Fruit fly (Drosophila melanogaster) whole organism, prepupa: Measurements from ENCODE around the gene CG2794.

Experiments used
- Blimp-1 ChIP-seq: fragments of 200-800 bp; sonication (Bioruptor generic); optimal IDR thresholded peaks from 3 replicates; lab custom pipeline; 2017; ENCODE audit warnings: missing biosample characterization, missing genetic modification characterization, mild to moderate bottlenecking, moderate library complexity, missing genetic modification reagents
- CG10631 ChIP-seq: fragments of 200-800 bp; sonication (Bioruptor generic); optimal IDR thresholded peaks from 2 replicates; lab custom pipeline; 2016; ENCODE audit warnings: missing biosample characterization, missing genetic modification characterization
- CG10669 ChIP-seq: fragments of 200-800 bp; sonication (Bioruptor generic); optimal IDR thresholded peaks from 3 replicates; lab custom pipeline; 2018; ENCODE audit warnings: missing biosample characterization, mild to moderate bottlenecking, missing genetic modification characterization, moderate library complexity
- CG11902 ChIP-seq: fragments of 200-800 bp; sonication (Bioruptor generic); optimal IDR thresholded peaks from 3 replicates; lab custom pipeline; 2016; ENCODE audit warnings: missing biosample characterization, missing genetic modification characterization
- CG15336 ChIP-seq: fragments of 200-800 bp; sonication (Bioruptor generic); IDR thresholded peaks from 2 replicates; pipeline ENCODE4 v1.3.6; 2022; ENCODE audit warnings: missing biosample characterization, missing genetic modification characterization
- CG1621 ChIP-seq: fragments of 200-800 bp; sonication (Bioruptor generic); optimal IDR thresholded peaks from 3 replicates; lab custom pipeline; 2018; ENCODE audit warnings: missing biosample characterization, mild to moderate bottlenecking, missing genetic modification characterization
- CG16779 ChIP-seq: fragments of 200-800 bp; sonication (Bioruptor generic); optimal IDR thresholded peaks from 3 replicates; lab custom pipeline; 2017; ENCODE audit warnings: missing biosample characterization, mild to moderate bottlenecking, missing genetic modification characterization
- CG3032 ChIP-seq: fragments of 200-800 bp; optimal IDR thresholded peaks from 2 replicates; lab custom pipeline; 2019; ENCODE audit warnings: missing biosample characterization, mild to moderate bottlenecking, missing genetic modification characterization, moderate library complexity
- CG31627 ChIP-seq: fragments of 200-800 bp; sonication (Bioruptor generic); optimal IDR thresholded peaks from 3 replicates; lab custom pipeline; 2016; ENCODE audit warnings: missing biosample characterization, missing genetic modification characterization
- CG3919 ChIP-seq: fragments of 200-800 bp; sonication (Bioruptor generic); optimal IDR thresholded peaks from 3 replicates; lab custom pipeline; 2016; ENCODE audit warnings: missing biosample characterization, missing genetic modification characterization
- CG6163 ChIP-seq: fragments of 200-800 bp; sonication (Bioruptor generic); IDR thresholded peaks from 3 replicates; pipeline ENCODE4 v1.3.6; 2022; ENCODE audit warnings: missing biosample characterization, missing genetic modification characterization
- CG6276 ChIP-seq: fragments of 200-800 bp; sonication (Bioruptor generic); optimal IDR thresholded peaks from 2 replicates; lab custom pipeline; 2017; ENCODE audit warnings: missing biosample characterization, mild to moderate bottlenecking, missing genetic modification characterization
- CG6808 ChIP-seq: fragments of 200-800 bp; sonication (Bioruptor generic); optimal IDR thresholded peaks from 3 replicates; lab custom pipeline; 2017; ENCODE audit warnings: missing biosample characterization, missing genetic modification characterization, mild to moderate bottlenecking, moderate library complexity, missing genetic modification reagents
- CG6854 ChIP-seq: fragments of 200-800 bp; sonication (Bioruptor generic); optimal IDR thresholded peaks from 2 replicates; lab custom pipeline; 2017; ENCODE audit warnings: missing biosample characterization, mild to moderate bottlenecking, missing genetic modification characterization
- CG7368 ChIP-seq: fragments of 200-800 bp; sonication (Bioruptor generic); optimal IDR thresholded peaks from 3 replicates; lab custom pipeline; 2016; ENCODE audit warnings: missing biosample characterization, missing genetic modification characterization
- CG8119 ChIP-seq: fragments of 200-800 bp; sonication (Bioruptor generic); IDR thresholded peaks from 3 replicates; pipeline ENCODE4 v1.3.6; 2022; ENCODE audit warnings: missing biosample characterization, missing genetic modification characterization
- CG8319 ChIP-seq: fragments of 200-800 bp; sonication (Bioruptor generic); optimal IDR thresholded peaks from 3 replicates; lab custom pipeline; 2016; ENCODE audit warnings: missing biosample characterization, missing genetic modification characterization
- Eip75B ChIP-seq: fragments of 200-800 bp; sonication (Bioruptor generic); optimal IDR thresholded peaks from 3 replicates; lab custom pipeline; 2016; ENCODE audit warnings: missing biosample characterization, missing genetic modification characterization
- Eip78C ChIP-seq: fragments of 200-800 bp; sonication (Bioruptor generic); peaks from one replicate; lab custom pipeline; 2016; ENCODE audit warnings: missing biosample characterization, missing genetic modification characterization
- Ets21C ChIP-seq: fragments of 200-800 bp; sonication (Bioruptor generic); optimal IDR thresholded peaks from 3 replicates; lab custom pipeline; 2016; ENCODE audit warnings: missing biosample characterization, missing genetic modification characterization
- Hr38 ChIP-seq: sonication (Bioruptor generic); optimal IDR thresholded peaks from 2 replicates; lab custom pipeline; 2016; ENCODE audit warnings: missing biosample characterization, missing genetic modification characterization
- Hr39 ChIP-seq: fragments of 200-800 bp; sonication (Bioruptor generic); optimal IDR thresholded peaks from 2 replicates; lab custom pipeline; 2016; ENCODE audit warnings: missing biosample characterization, missing genetic modification characterization
- Hr4 ChIP-seq: fragments of 200-800 bp; sonication (Bioruptor generic); optimal IDR thresholded peaks from 3 replicates; lab custom pipeline; 2016; ENCODE audit warnings: missing biosample characterization, missing genetic modification characterization
- Lpt ChIP-seq: fragments of 200-800 bp; sonication (Bioruptor generic); optimal IDR thresholded peaks from 3 replicates; lab custom pipeline; 2016; ENCODE audit warnings: missing biosample characterization, missing genetic modification characterization
- Met ChIP-seq: fragments of 200-800 bp; sonication (Bioruptor generic); optimal IDR thresholded peaks from 3 replicates; lab custom pipeline; 2016; ENCODE audit warnings: missing biosample characterization, missing genetic modification characterization
- OdsH ChIP-seq: fragments of 200-800 bp; sonication (Bioruptor generic); optimal IDR thresholded peaks from 3 replicates; lab custom pipeline; 2016; ENCODE audit warnings: missing biosample characterization, missing genetic modification characterization
- Smox ChIP-seq: fragments of 200-800 bp; sonication (Bioruptor generic); optimal IDR thresholded peaks from 3 replicates; lab custom pipeline; 2016; ENCODE audit warnings: missing biosample characterization, missing genetic modification characterization
- Sox102F ChIP-seq: fragments of 200-800 bp; sonication (Bioruptor generic); optimal IDR thresholded peaks from 2 replicates; lab custom pipeline; 2016; ENCODE audit warnings: missing biosample characterization, mild to moderate bottlenecking, missing genetic modification characterization
- Sox15 ChIP-seq: fragments of 200-800 bp; sonication (Bioruptor generic); optimal IDR thresholded peaks from 3 replicates; lab custom pipeline; 2016; ENCODE audit warnings: missing biosample characterization, missing genetic modification characterization
- achi ChIP-seq: fragments of 200-800 bp; sonication (Bioruptor generic); optimal IDR thresholded peaks from 3 replicates; lab custom pipeline; 2016; ENCODE audit warnings: missing biosample characterization, missing genetic modification characterization
- acj6 ChIP-seq: fragments of 200-800 bp; sonication (Bioruptor generic); optimal IDR thresholded peaks from 3 replicates; lab custom pipeline; 2016; ENCODE audit warnings: missing biosample characterization, missing genetic modification characterization
- cyc ChIP-seq: fragments of 200-800 bp; sonication (Bioruptor generic); optimal IDR thresholded peaks from 3 replicates; lab custom pipeline; 2016; ENCODE audit warnings: missing biosample characterization, missing genetic modification characterization
- dsx ChIP-seq: fragments of 200-800 bp; optimal IDR thresholded peaks from 3 replicates; lab custom pipeline; 2019; ENCODE audit warnings: missing biosample characterization, mild to moderate bottlenecking, missing genetic modification characterization, moderate library complexity; ENCODE audit not compliant: poor library complexity, severe bottlenecking
- eg ChIP-seq: fragments of 200-800 bp; sonication (Bioruptor generic); IDR thresholded peaks from 3 replicates; pipeline ENCODE4 v1.3.6; 2022; ENCODE audit warnings: missing biosample characterization, missing genetic modification characterization
- esn ChIP-seq: fragments of 200-800 bp; sonication (Bioruptor generic); optimal IDR thresholded peaks from 2 replicates; lab custom pipeline; 2016; ENCODE audit warnings: missing biosample characterization, mild to moderate bottlenecking, missing genetic modification characterization, moderate library complexity
- fd59A ChIP-seq: fragments of 200-800 bp; sonication (Bioruptor generic); optimal IDR thresholded peaks from 2 replicates; lab custom pipeline; 2017; ENCODE audit warnings: missing biosample characterization, mild to moderate bottlenecking, missing genetic modification characterization, missing genetic modification reagents
- lz ChIP-seq: fragments of 200-800 bp; sonication (Bioruptor generic); optimal IDR thresholded peaks from 3 replicates; lab custom pipeline; 2016; ENCODE audit warnings: missing biosample characterization, missing genetic modification characterization
- net ChIP-seq: fragments of 200-800 bp; sonication (Bioruptor generic); optimal IDR thresholded peaks from 3 replicates; lab custom pipeline; 2016; ENCODE audit warnings: missing biosample characterization, missing genetic modification characterization
- pdm3 ChIP-seq: fragments of 200-800 bp; sonication (Bioruptor generic); optimal IDR thresholded peaks from 3 replicates; lab custom pipeline; 2016; ENCODE audit warnings: missing biosample characterization, missing genetic modification characterization
- salr ChIP-seq, 2 experiments: fragments of 200-800 bp; sonication (Bioruptor generic); optimal IDR thresholded peaks; 3 replicates each; lab custom pipeline; 2016 to 2018; ENCODE audit warnings: missing biosample characterization in 2 of 2, missing genetic modification characterization in 2 of 2, mild to moderate bottlenecking in 1 of 2
- spab ChIP-seq: fragments of 200-800 bp; sonication (Bioruptor generic); optimal IDR thresholded peaks from 2 replicates; lab custom pipeline; 2017; ENCODE audit warnings: missing biosample characterization, mild to moderate bottlenecking, missing genetic modification characterization, missing genetic modification reagents
- ss ChIP-seq, 2 experiments: fragments of 200-800 bp; sonication (Bioruptor generic); optimal IDR thresholded peaks; 2 replicates in 1 of 2; 3 replicates in 1 of 2; lab custom pipeline; 2017 to 2018; ENCODE audit warnings: mild to moderate bottlenecking in 2 of 2, missing biosample characterization in 2 of 2, missing genetic modification characterization in 2 of 2, moderate library complexity in 1 of 2
- svp ChIP-seq: fragments of 200-800 bp; sonication (Bioruptor generic); peaks from one replicate; lab custom pipeline; 2016; ENCODE audit warnings: missing biosample characterization, missing genetic modification characterization
- topi ChIP-seq: fragments of 200-800 bp; sonication (Bioruptor generic); optimal IDR thresholded peaks from 3 replicates; lab custom pipeline; 2016; ENCODE audit warnings: missing biosample characterization, missing genetic modification characterization

The CG2794 gene

dm6 chr2L:524515-524920 is 39.4 kb upstream of the CG2794 start (continued):
- TF ChIP-seq Hr4 (GFP tag; lab: Kevin White, UChicago) (peak; percentile 20), dsx (GFP tag; lab: Kevin White, UChicago) (peak; percentile 52), CG10669 (GFP tag; lab: Kevin White, UChicago) (peak; percentile 35), CG6854 (GFP tag; lab: Kevin White, UChicago) (peak; percentile 46), Eip75B (GFP tag; lab: Kevin White, UChicago) (no peak), cyc (GFP tag; lab: Kevin White, UChicago) (no peak), CG31627 (GFP tag; lab: Kevin White, UChicago) (no peak), CG15336 (GFP tag; lab: Robert Waterston, UW) (0 out of 2 replicates have a peak, but pooled peaks have one; percentile 38), Eip78C (GFP tag; lab: Kevin White, UChicago) (peak; percentile 66), OdsH (GFP tag; lab: Kevin White, UChicago) (peak; percentile 10), CG6808 (GFP tag; lab: Kevin White, UChicago) (peak; percentile 68), Hr38 (no peak), Lpt (GFP tag; lab: Kevin White, UChicago) (peak; percentile 31), CG10631 (no peak), eg (GFP tag; lab: Robert Waterston, UW) (0 out of 3 replicates have a peak, but pooled peaks have one; percentile 51), CG1621 (tag; lab: Kevin White, UChicago) (peak; percentile 69), Ets21C (GFP tag; lab: Kevin White, UChicago) (no peak), salr (GFP tag; optimal IDR thresholded peaks at IDR 0.05; lab: Kevin White, UChicago) (peak in 1 of 2 experiments; percentile 29), achi (GFP tag; lab: Kevin White, UChicago) (no peak)

- no peak for TF ChIP-seq CG6276 (GFP tag; lab: Kevin White, UChicago)
- TF ChIP-seq CG15336 (GFP tag; lab: Robert Waterston, UW), result no peak
- no peak for TF ChIP-seq spab (GFP tag; lab: Kevin White, UChicago)
- no peak for TF ChIP-seq CG3919 (GFP tag; lab: Kevin White, UChicago)
- no peak for TF ChIP-seq CG11902 (GFP tag; lab: Kevin White, UChicago)
- TF ChIP-seq achi (GFP tag; lab: Kevin White, UChicago), result no peak
- TF ChIP-seq CG8119 (GFP tag; lab: Robert Waterston, UW), result no peak
- no peak for TF ChIP-seq acj6 (GFP tag; lab: Kevin White, UChicago)
- TF ChIP-seq CG6854 (GFP tag; lab: Kevin White, UChicago), result no peak
These were observed 38.3 kb upstream of the CG2794 start for dm6 chr2L:525547-526180.

dm6 chr2L:526192-526923 is 37.6 kb upstream of the CG2794 start:
- TF ChIP-seq OdsH (GFP tag; lab: Kevin White, UChicago), result peak; percentile 17
- no peak for TF ChIP-seq net (GFP tag; lab: Kevin White, UChicago)
- TF ChIP-seq CG8319 (GFP tag; lab: Kevin White, UChicago), result no peak
- TF ChIP-seq pdm3 (GFP tag; lab: Kevin White, UChicago), result peak; percentile 18
- peak; percentile 34 for TF ChIP-seq cyc (GFP tag; lab: Kevin White, UChicago)
- no peak for TF ChIP-seq CG8119 (GFP tag; lab: Robert Waterston, UW)
- TF ChIP-seq Blimp-1, result no peak
- peak; percentile 51 for TF ChIP-seq Ets21C (GFP tag; lab: Kevin White, UChicago)
- TF ChIP-seq CG16779, result no peak
- TF ChIP-seq CG31627 (GFP tag; lab: Kevin White, UChicago), result peak; percentile 43
- peak; percentile 83 for TF ChIP-seq Eip78C (GFP tag; lab: Kevin White, UChicago)
- peak; percentile 27 for TF ChIP-seq Sox102F (GFP tag; lab: Kevin White, UChicago)
- no peak for TF ChIP-seq CG6163 (GFP tag; lab: Robert Waterston, UW)
- TF ChIP-seq Met (GFP tag; lab: Kevin White, UChicago), result peak; percentile 53
- no peak for TF ChIP-seq Sox15 (GFP tag; lab: Kevin White, UChicago)
- TF ChIP-seq CG7368 (GFP tag; lab: Kevin White, UChicago), result no peak
- peak; percentile 15 for TF ChIP-seq CG10669 (GFP tag; lab: Kevin White, UChicago)
- TF ChIP-seq svp (GFP tag; lab: Kevin White, UChicago), result peak; percentile 73
- peak; percentile 20 for TF ChIP-seq lz (GFP tag; lab: Kevin White, UChicago)
- TF ChIP-seq CG11902 (GFP tag; lab: Kevin White, UChicago), result peak; percentile 37
- peak; percentile 2 for TF ChIP-seq Smox (GFP tag; lab: Kevin White, UChicago)
- peak; percentile 29 for TF ChIP-seq CG3032
- peak; percentile 10 for TF ChIP-seq Hr39 (GFP tag; lab: Kevin White, UChicago)
- peak in 1 of 2 experiments; percentile 27 for TF ChIP-seq ss (GFP tag; optimal IDR thresholded peaks at IDR 0.05; lab: Kevin White, UChicago)
- peak; percentile 53 for TF ChIP-seq esn
- peak; percentile 1 for TF ChIP-seq acj6 (GFP tag; lab: Kevin White, UChicago)
- peak; percentile 0 for TF ChIP-seq fd59A
- TF ChIP-seq topi, result peak; percentile 19
